Worm (Caenorhabditis elegans) whole organism, late embryonic: Measurements from ENCODE around the gene hsd-2.

ENCODE experiments used
- K02D7.2 ChIP-seq: sonication (generic microtip); optimal IDR thresholded peaks from 2 replicates; lab custom pipeline; 2017; ENCODE audit warnings: mild to moderate bottlenecking, missing genetic modification characterization, missing compliant biosample characterization
- ama-1 ChIP-seq: fragments of 150-350 bp; optimal IDR thresholded peaks from 2 replicates; lab custom pipeline; 2014
- ceh-9 ChIP-seq: sonication (generic microtip); optimal IDR thresholded peaks from 2 replicates; lab custom pipeline; 2016; ENCODE audit warnings: mild to moderate bottlenecking, missing genetic modification characterization, inconsistent platforms, missing compliant biosample characterization
- eyg-1 ChIP-seq: sonication (generic microtip); optimal IDR thresholded peaks from 2 replicates; lab custom pipeline; 2016; ENCODE audit warnings: missing genotype, missing genetic modification characterization, missing compliant biosample characterization
- hlh-30 ChIP-seq: sonication (generic microtip); optimal IDR thresholded peaks from 2 replicates; lab custom pipeline; 2017; ENCODE audit warnings: antibody characterized with exemption, missing genetic modification characterization, missing compliant biosample characterization; ENCODE audit not compliant: insufficient read depth
- pha-4 ChIP-seq: fragments of 150-350 bp; optimal IDR thresholded peaks from 2 replicates; lab custom pipeline; 2018; ENCODE audit warnings: missing biosample characterization, missing genetic modification reagents, missing genetic modification characterization
- sox-4 ChIP-seq: sonication (generic microtip); optimal IDR thresholded peaks from 2 replicates; lab custom pipeline; 2017; ENCODE audit warnings: mild to moderate bottlenecking, missing genetic modification characterization, inconsistent platforms, missing compliant biosample characterization
- unc-86 ChIP-seq: sonication (generic microtip); optimal IDR thresholded peaks from 2 replicates; lab custom pipeline; 2016; ENCODE audit warnings: missing genetic modification characterization, missing compliant biosample characterization

- no peak for TF ChIP-seq sox-4
- no peak for TF ChIP-seq ceh-9
- TF ChIP-seq hlh-30: no peak
- TF ChIP-seq ama-1 (lab: Kevin White, UChicago): no peak
- TF ChIP-seq eyg-1 (tag; lab: Kevin White, UChicago): no peak
- TF ChIP-seq K02D7.2 (tag; lab: Kevin White, UChicago): no peak
- no peak for TF ChIP-seq pha-4 (tag; lab: Kevin White, UChicago)
- TF ChIP-seq unc-86: no peak
Measured at ce11 chrX:4981579-4981978, 23.5 kb upstream of the hsd-2 start.
